Worm (Caenorhabditis elegans) whole organism, L3 larva: ENCODE results near the gene srd-13.

Experiments
- aly-2 ChIP-seq: fragments of 150-350 bp; optimal IDR thresholded peaks from 2 replicates; lab custom pipeline; 2014; ENCODE audit warnings: missing biosample characterization, missing genetic modification characterization
- ceh-16 ChIP-seq: sonication (generic microtip); optimal IDR thresholded peaks from 2 replicates; lab custom pipeline; 2017; ENCODE audit warnings: missing biosample characterization, missing genetic modification characterization
- ceh-82 ChIP-seq: fragments of 150-350 bp; optimal IDR thresholded peaks from 2 replicates; lab custom pipeline; 2014; ENCODE audit warnings: missing biosample characterization, missing genetic modification characterization
- elt-3 ChIP-seq, 3 experiments: fragments of 150-350 bp in 1 of 3; sonication (generic microtip) in 2 of 3; optimal IDR thresholded peaks; 2 replicates in 2 of 3; 4 replicates in 1 of 3; lab custom pipeline; 2014 to 2017; ENCODE audit warnings: missing biosample characterization in 3 of 3, missing genetic modification characterization in 3 of 3
- hmg-11 ChIP-seq: sonication (generic microtip); optimal IDR thresholded peaks from 2 replicates; lab custom pipeline; 2016; ENCODE audit warnings: missing genetic modification characterization, missing compliant biosample characterization
- mdl-1 ChIP-seq: fragments of 150-350 bp; optimal IDR thresholded peaks from 2 replicates; lab custom pipeline; 2014; ENCODE audit warnings: missing biosample characterization, missing genetic modification characterization
- nhr-11 ChIP-seq: fragments of 150-350 bp; optimal IDR thresholded peaks from 2 replicates; lab custom pipeline; 2014; ENCODE audit warnings: missing biosample characterization, missing genetic modification characterization
- nhr-43 ChIP-seq: sonication (generic microtip); optimal IDR thresholded peaks from 2 replicates; lab custom pipeline; 2016; ENCODE audit warnings: mild to moderate bottlenecking, missing genetic modification characterization, missing compliant biosample characterization; ENCODE audit not compliant: poor library complexity, severe bottlenecking
- nhr-76 ChIP-seq: fragments of 150-350 bp; sonication (generic microtip); optimal IDR thresholded peaks from 5 replicates; lab custom pipeline; 2014; ENCODE audit warnings: missing biosample characterization, missing genetic modification characterization
- pha-4 ChIP-seq: fragments of 150-350 bp; optimal IDR thresholded peaks from 2 replicates; lab custom pipeline; 2014; ENCODE audit warnings: missing biosample characterization, missing genetic modification reagents, missing genetic modification characterization
- snpc-4 ChIP-seq: fragments of 150-350 bp; optimal IDR thresholded peaks from 2 replicates; lab custom pipeline; 2014; ENCODE audit warnings: missing biosample characterization, missing genetic modification characterization

DNA sequence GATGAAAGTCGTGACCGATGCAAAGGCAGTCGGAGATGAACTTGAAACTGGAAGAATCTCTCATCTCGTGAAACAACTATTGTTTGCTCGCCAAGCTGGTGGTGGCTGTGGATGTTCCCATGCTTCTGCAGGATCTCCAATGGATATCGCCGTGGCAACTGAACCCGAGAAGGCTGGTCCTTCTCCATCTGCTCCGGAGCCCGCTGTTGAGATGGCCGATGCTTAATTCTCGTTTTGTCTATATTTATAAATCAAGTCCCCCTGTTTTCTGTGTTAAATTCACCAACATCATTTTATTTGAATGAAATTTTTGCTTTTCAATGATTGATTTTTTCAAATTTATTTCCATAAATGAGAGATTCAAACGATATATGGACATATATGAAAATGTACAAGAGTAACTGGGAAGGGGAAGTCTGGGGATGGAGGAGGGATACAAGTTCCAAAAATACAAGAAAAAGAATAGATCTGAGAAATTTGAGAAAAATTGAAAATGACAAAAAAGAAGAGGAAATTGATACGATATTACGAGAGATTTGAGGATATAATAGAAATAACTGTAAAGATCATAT lies 15.4 kb upstream of the srd-13 start:
- TF ChIP-seq nhr-43 (peak; percentile 11), pha-4 (no peak), elt-3 (tag; optimal IDR thresholded peaks at IDR 0.05; lab: Kevin White, UChicago) (no peak), mdl-1 (tag; lab: Kevin White, UChicago) (no peak), hmg-11 (no peak), nhr-11 (tag; lab: Kevin White, UChicago) (no peak), aly-2 (no peak), ceh-82 (no peak), ceh-16 (tag; lab: Kevin White, UChicago) (no peak), nhr-76 (tag; lab: Kevin White, UChicago) (no peak), snpc-4 (tag; lab: Kevin White, UChicago) (no peak)
